Fruit fly (Drosophila melanogaster) whole organism, embryonic: ENCODE measurements around the gene CG17784.

Experiments used
- Abd-B ChIP-seq: fragments of 200-800 bp; sonication (Bioruptor generic); optimal IDR thresholded peaks from 2 replicates; lab custom pipeline; 2018; ENCODE audit warnings: missing biosample characterization, mild to moderate bottlenecking, missing genetic modification characterization, moderate library complexity
- Ada2b ChIP-seq: fragments of 200-800 bp; sonication (Bioruptor generic); IDR thresholded peaks from 2 replicates; pipeline ENCODE4 v1.3.6; 2022; ENCODE audit warnings: missing biosample characterization, missing genetic modification characterization
- Bdp1 ChIP-seq: fragments of 200-800 bp; sonication (Bioruptor generic); optimal IDR thresholded peaks from 3 replicates; lab custom pipeline; 2016; ENCODE audit warnings: missing biosample characterization, missing genetic modification characterization
- Bgb ChIP-seq: fragments of 200-800 bp; sonication (Bioruptor generic); IDR thresholded peaks from 2 replicates; pipeline ENCODE4 v1.3.6; 2022; ENCODE audit warnings: missing biosample characterization, missing genetic modification characterization; ENCODE audit not compliant: partially characterized antibody
- CG10267 ChIP-seq: fragments of 200-800 bp; sonication (Bioruptor generic); optimal IDR thresholded peaks from 2 replicates; lab custom pipeline; 2018; ENCODE audit warnings: missing biosample characterization, mild to moderate bottlenecking, missing genetic modification characterization, moderate library complexity
- CG10979 ChIP-seq: fragments of 200-800 bp; sonication (Bioruptor generic); optimal IDR thresholded peaks from 2 replicates; lab custom pipeline; 2018; ENCODE audit warnings: missing biosample characterization, mild to moderate bottlenecking, missing genetic modification characterization, moderate library complexity
- CG12299 ChIP-seq: fragments of 200-800 bp; sonication (Bioruptor generic); optimal IDR thresholded peaks from 2 replicates; lab custom pipeline; 2018; ENCODE audit warnings: missing biosample characterization, mild to moderate bottlenecking, missing genetic modification characterization
- CG1233 ChIP-seq: fragments of 200-800 bp; sonication (Bioruptor generic); optimal IDR thresholded peaks from 4 replicates; lab custom pipeline; 2018; ENCODE audit warnings: missing biosample characterization, mild to moderate bottlenecking, missing genetic modification characterization
- CG15269 ChIP-seq: fragments of 200-800 bp; sonication (Bioruptor generic); optimal IDR thresholded peaks from 2 replicates; lab custom pipeline; 2018; ENCODE audit warnings: missing biosample characterization, mild to moderate bottlenecking, missing genetic modification characterization, moderate library complexity
- CG17612 ChIP-seq: fragments of 200-800 bp; sonication (Bioruptor generic); IDR thresholded peaks from 2 replicates; pipeline ENCODE4 v1.3.6; 2022; ENCODE audit warnings: missing biosample characterization, missing genetic modification characterization
- CG18619 ChIP-seq: fragments of 200-800 bp; sonication (Bioruptor generic); optimal IDR thresholded peaks from 3 replicates; lab custom pipeline; 2017; ENCODE audit warnings: missing biosample characterization, mild to moderate bottlenecking, missing genetic modification characterization
- CG30431 ChIP-seq: fragments of 200-800 bp; sonication (Bioruptor generic); optimal IDR thresholded peaks from 2 replicates; lab custom pipeline; 2017; ENCODE audit warnings: missing biosample characterization, missing genetic modification characterization
- CG32767 ChIP-seq: fragments of 200-800 bp; sonication (Bioruptor generic); IDR thresholded peaks from 2 replicates; pipeline ENCODE4 v1.3.6; 2022; ENCODE audit warnings: missing biosample characterization, missing genetic modification characterization
- CG33213 ChIP-seq: fragments of 200-800 bp; sonication (Bioruptor generic); optimal IDR thresholded peaks from 3 replicates; lab custom pipeline; 2016; ENCODE audit warnings: missing biosample characterization, missing genetic modification characterization
- CG34224 ChIP-seq: fragments of 200-800 bp; sonication (Bioruptor generic); IDR thresholded peaks from 3 replicates; pipeline ENCODE4 v1.3.6; 2022; ENCODE audit warnings: missing biosample characterization, missing genetic modification characterization; ENCODE audit not compliant: partially characterized antibody
- CG42726 ChIP-seq: fragments of 200-800 bp; sonication (Bioruptor generic); IDR thresholded peaks from 2 replicates; pipeline ENCODE4 v1.3.6; 2022; ENCODE audit warnings: missing biosample characterization, missing genetic modification characterization; ENCODE audit not compliant: partially characterized antibody
- CG8478 ChIP-seq: fragments of >200 bp; optimal IDR thresholded peaks from 2 replicates; lab custom pipeline; 2018
- CG9797 ChIP-seq: fragments of 200-800 bp; sonication (Bioruptor generic); optimal IDR thresholded peaks from 3 replicates; lab custom pipeline; 2018; ENCODE audit warnings: missing biosample characterization, mild to moderate bottlenecking, missing genetic modification characterization
- CG9932 ChIP-seq: fragments of 200-800 bp; sonication (Bioruptor generic); IDR thresholded peaks from 2 replicates; pipeline ENCODE4 v1.3.6; 2022; ENCODE audit warnings: missing biosample characterization, missing genetic modification characterization
- CHES-1-like ChIP-seq: fragments of 200-800 bp; sonication (Bioruptor generic); optimal IDR thresholded peaks from 2 replicates; lab custom pipeline; 2016; ENCODE audit warnings: missing biosample characterization, missing genetic modification characterization
- CoRest ChIP-seq: fragments of 200-800 bp; sonication (Bioruptor generic); optimal IDR thresholded peaks from 3 replicates; lab custom pipeline; 2018; ENCODE audit warnings: missing biosample characterization, mild to moderate bottlenecking, missing genetic modification characterization, moderate library complexity
- Dfd ChIP-seq, 2 experiments: fragments of >200 bp; optimal IDR thresholded peaks; 2 replicates each; lab custom pipeline; 2017; ENCODE audit warnings: missing biosample characterization in 2 of 2, missing genetic modification characterization in 2 of 2
- HLH3B ChIP-seq: fragments of 200-800 bp; sonication (Bioruptor generic); IDR thresholded peaks from 2 replicates; pipeline ENCODE4 v1.3.6; 2022; ENCODE audit warnings: missing biosample characterization, missing genetic modification characterization
- Hand ChIP-seq: fragments of 200-800 bp; sonication (Bioruptor generic); optimal IDR thresholded peaks from 2 replicates; lab custom pipeline; 2017; ENCODE audit warnings: mild to moderate bottlenecking, missing biosample characterization, missing genetic modification reagents, missing genetic modification characterization
- Meics ChIP-seq: fragments of 200-800 bp; sonication (Bioruptor generic); optimal IDR thresholded peaks from 2 replicates; lab custom pipeline; 2017; ENCODE audit warnings: missing biosample characterization, mild to moderate bottlenecking, missing genetic modification characterization
- Sox100B ChIP-seq: fragments of 200-800 bp; sonication (Bioruptor generic); optimal IDR thresholded peaks from 3 replicates; lab custom pipeline; 2018; ENCODE audit warnings: missing biosample characterization, mild to moderate bottlenecking, missing genetic modification characterization
- al ChIP-seq: fragments of 200-800 bp; sonication (Bioruptor generic); IDR thresholded peaks from 2 replicates; pipeline ENCODE4 v1.3.6; 2022; ENCODE audit warnings: missing biosample characterization, missing genetic modification characterization
- az2 ChIP-seq: fragments of 200-800 bp; sonication (Bioruptor generic); optimal IDR thresholded peaks from 3 replicates; lab custom pipeline; 2016; ENCODE audit warnings: missing biosample characterization, missing genetic modification characterization
- bbx ChIP-seq: fragments of 200-800 bp; sonication (Bioruptor generic); IDR thresholded peaks from 2 replicates; pipeline ENCODE4 v1.3.6; 2022; ENCODE audit warnings: missing biosample characterization, missing genetic modification characterization; ENCODE audit not compliant: partially characterized antibody
- bsh ChIP-seq, 2 experiments: fragments of 200-800 bp; sonication (Bioruptor generic); optimal IDR thresholded peaks; 2 replicates each; lab custom pipeline; 2017 to 2018; ENCODE audit warnings: mild to moderate bottlenecking in 2 of 2, missing biosample characterization in 2 of 2, missing genetic modification characterization in 2 of 2, moderate library complexity in 1 of 2
- btn ChIP-seq: fragments of 200-800 bp; sonication (Bioruptor generic); optimal IDR thresholded peaks from 2 replicates; lab custom pipeline; 2016; ENCODE audit warnings: missing biosample characterization, missing genetic modification characterization
- cg ChIP-seq: fragments of 200-800 bp; sonication (Bioruptor generic); optimal IDR thresholded peaks from 3 replicates; lab custom pipeline; 2019; ENCODE audit warnings: missing biosample characterization, mild to moderate bottlenecking, missing genetic modification characterization, moderate library complexity
- eve ChIP-seq, 2 experiments: fragments of >200 bp; optimal IDR thresholded peaks; 2 replicates each; lab custom pipeline; 2017; ENCODE audit warnings: missing biosample characterization in 2 of 2, missing genetic modification characterization in 2 of 2
- ewg ChIP-seq: fragments of 200-800 bp; sonication (Bioruptor generic); optimal IDR thresholded peaks from 3 replicates; lab custom pipeline; 2017; ENCODE audit warnings: mild to moderate bottlenecking, missing biosample characterization, missing genetic modification reagents, missing genetic modification characterization
- fd96Cb ChIP-seq: fragments of 200-800 bp; sonication (Bioruptor generic); optimal IDR thresholded peaks from 2 replicates; lab custom pipeline; 2018; ENCODE audit warnings: missing biosample characterization, mild to moderate bottlenecking, missing genetic modification characterization, moderate library complexity
- fru ChIP-seq: fragments of >200 bp; optimal IDR thresholded peaks from 2 replicates; lab custom pipeline; 2017
- gce ChIP-seq: fragments of 200-800 bp; sonication (Bioruptor generic); IDR thresholded peaks from 3 replicates; pipeline ENCODE4 v1.3.6; 2022; ENCODE audit warnings: missing biosample characterization, missing genetic modification characterization
- gt ChIP-seq: fragments of 200-800 bp; sonication (Bioruptor generic); IDR thresholded peaks from 2 replicates; pipeline ENCODE4 v1.3.6; 2022; ENCODE audit warnings: missing biosample characterization, missing genetic modification characterization
- kay ChIP-seq: fragments of 200-800 bp; sonication (Bioruptor generic); optimal IDR thresholded peaks from 2 replicates; lab custom pipeline; 2016; ENCODE audit warnings: missing biosample characterization, missing genetic modification characterization
- lbe ChIP-seq: fragments of 200-800 bp; sonication (Bioruptor generic); optimal IDR thresholded peaks from 2 replicates; lab custom pipeline; 2016; ENCODE audit warnings: missing biosample characterization, mild to moderate bottlenecking, missing genetic modification characterization
- nau ChIP-seq: fragments of 200-800 bp; sonication (Bioruptor generic); optimal IDR thresholded peaks from 3 replicates; lab custom pipeline; 2017; ENCODE audit warnings: missing biosample characterization, mild to moderate bottlenecking, missing genetic modification characterization, missing genetic modification reagents
- nerfin-1 ChIP-seq: fragments of 200-800 bp; sonication (Bioruptor generic); optimal IDR thresholded peaks from 3 replicates; lab custom pipeline; 2019; ENCODE audit warnings: missing biosample characterization, mild to moderate bottlenecking, missing genetic modification characterization, moderate library complexity
- nerfin-2 ChIP-seq: fragments of 200-800 bp; sonication (Bioruptor generic); IDR thresholded peaks from 2 replicates; pipeline ENCODE4 v1.3.6; 2022; ENCODE audit warnings: missing biosample characterization, missing genetic modification characterization; ENCODE audit not compliant: partially characterized antibody
- onecut ChIP-seq: fragments of 200-800 bp; sonication (Bioruptor generic); IDR thresholded peaks from 2 replicates; pipeline ENCODE4 v1.3.6; 2022; ENCODE audit warnings: missing biosample characterization, missing genetic modification characterization
- peb ChIP-seq: fragments of 200-800 bp; sonication (Bioruptor generic); IDR thresholded peaks from 2 replicates; pipeline ENCODE4 v1.3.6; 2022; ENCODE audit warnings: missing biosample characterization, missing genetic modification characterization
- pho ChIP-seq: fragments of 200-800 bp; sonication (Bioruptor generic); optimal IDR thresholded peaks from 2 replicates; lab custom pipeline; 2016; ENCODE audit warnings: missing biosample characterization, missing genetic modification characterization
- pzg ChIP-seq: fragments of 200-800 bp; sonication (Bioruptor generic); optimal IDR thresholded peaks from 3 replicates; lab custom pipeline; 2018; ENCODE audit warnings: missing biosample characterization, mild to moderate bottlenecking, missing genetic modification characterization, moderate library complexity
- ranshi ChIP-seq: fragments of 200-800 bp; sonication (Bioruptor generic); IDR thresholded peaks from 2 replicates; pipeline ENCODE4 v1.3.6; 2022; ENCODE audit warnings: missing biosample characterization, missing genetic modification characterization
- slbo ChIP-seq: fragments of 200-800 bp; sonication (Bioruptor generic); IDR thresholded peaks from 2 replicates; pipeline ENCODE4 v1.3.6; 2022; ENCODE audit warnings: missing biosample characterization, missing genetic modification characterization
- so ChIP-seq: fragments of 200-800 bp; sonication (Bioruptor generic); IDR thresholded peaks from 3 replicates; pipeline ENCODE4 v1.3.6; 2022; ENCODE audit warnings: missing biosample characterization, missing genetic modification characterization
- tx ChIP-seq: fragments of 200-800 bp; sonication (Bioruptor generic); optimal IDR thresholded peaks from 2 replicates; lab custom pipeline; 2016; ENCODE audit warnings: missing biosample characterization, missing genetic modification characterization
- zen2 ChIP-seq: fragments of 200-800 bp; sonication (Bioruptor generic); IDR thresholded peaks from 3 replicates; pipeline ENCODE4 v1.3.6; 2022; ENCODE audit warnings: missing biosample characterization, missing genetic modification characterization; ENCODE audit not compliant: partially characterized antibody

CG17784 gene

dm6 chr3R:24359957-24360356, 4.8 kb downstream of the CG17784 start, which contains the start of gene CG18528 (continued):
- TF ChIP-seq CG18619 (no peak), CG33213 (GFP tag; lab: Kevin White, UChicago) (peak; percentile 66), kay (GFP tag; lab: Kevin White, UChicago) (no peak), CG8478 (no peak), Abd-B (peak; percentile 82), az2 (GFP tag; lab: Kevin White, UChicago) (no peak), so (GFP tag; lab: Robert Waterston, UW) (no peak), Sox100B (GFP tag; lab: Kevin White, UChicago) (no peak), slbo (GFP tag; lab: Robert Waterston, UW) (no peak), CG10267 (no peak), nerfin-2 (no peak), HLH3B (no peak), CG12299 (tag; lab: Kevin White, UChicago) (no peak), CG32767 (GFP tag; lab: Robert Waterston, UW) (no peak), al (GFP tag; lab: Robert Waterston, UW) (no peak), peb (no peak), CG17612 (GFP tag; lab: Robert Waterston, UW) (no peak), CoRest (tag; lab: Kevin White, UChicago) (peak; percentile 64), CHES-1-like (GFP tag; lab: Kevin White, UChicago) (peak; percentile 39), Meics (GFP tag; lab: Kevin White, UChicago) (no peak), CG15269 (tag; lab: Kevin White, UChicago) (no peak), gce (GFP tag; lab: Robert Waterston, UW) (no peak), gt (GFP tag; lab: Robert Waterston, UW) (no peak), bbx (GFP tag; lab: Robert Waterston, UW) (0 out of 2 replicates have a peak, but pooled peaks have one; percentile 39), lbe (GFP tag; lab: Kevin White, UChicago) (no peak), Dfd (GFP tag; optimal IDR thresholded peaks at IDR 0.05; lab: Kevin White, UChicago) (no peak), ranshi (no peak), CG9932 (GFP tag; lab: Robert Waterston, UW) (no peak), CG34224 (no peak), tx (GFP tag; lab: Kevin White, UChicago) (no peak), nau (GFP tag; lab: Kevin White, UChicago) (no peak), CG9797 (peak; percentile 82), CG1233 (GFP tag; lab: Kevin White, UChicago) (no peak), CG10979 (tag; lab: Kevin White, UChicago) (no peak), Bdp1 (GFP tag; lab: Kevin White, UChicago) (no peak), eve (GFP tag; optimal IDR thresholded peaks at IDR 0.05; lab: Kevin White, UChicago) (no peak), fd96Cb (tag; lab: Kevin White, UChicago) (no peak), Bgb (GFP tag; lab: Robert Waterston, UW) (no peak; the same call in 1 of the 2 replicates), Hand (GFP tag; lab: Kevin White, UChicago) (no peak), ewg (no peak), pzg (peak; percentile 89), btn (GFP tag; lab: Kevin White, UChicago) (no peak), pho (peak; percentile 6), Ada2b (GFP tag; lab: Robert Waterston, UW) (no peak), CG42726 (GFP tag; lab: Robert Waterston, UW) (no peak), nerfin-1 (no peak), zen2 (GFP tag; lab: Robert Waterston, UW) (no peak), cg (GFP tag; lab: Kevin White, UChicago) (no peak), onecut (no peak), fru (lab: Kevin White, UChicago) (no peak), bsh (GFP tag; optimal IDR thresholded peaks at IDR 0.05; lab: Kevin White, UChicago) (no peak), CG30431 (no peak)
